Worm (Caenorhabditis elegans): ENCODE measurements around the gene C44C10.5.

The C44C10.5 gene

DNA sequence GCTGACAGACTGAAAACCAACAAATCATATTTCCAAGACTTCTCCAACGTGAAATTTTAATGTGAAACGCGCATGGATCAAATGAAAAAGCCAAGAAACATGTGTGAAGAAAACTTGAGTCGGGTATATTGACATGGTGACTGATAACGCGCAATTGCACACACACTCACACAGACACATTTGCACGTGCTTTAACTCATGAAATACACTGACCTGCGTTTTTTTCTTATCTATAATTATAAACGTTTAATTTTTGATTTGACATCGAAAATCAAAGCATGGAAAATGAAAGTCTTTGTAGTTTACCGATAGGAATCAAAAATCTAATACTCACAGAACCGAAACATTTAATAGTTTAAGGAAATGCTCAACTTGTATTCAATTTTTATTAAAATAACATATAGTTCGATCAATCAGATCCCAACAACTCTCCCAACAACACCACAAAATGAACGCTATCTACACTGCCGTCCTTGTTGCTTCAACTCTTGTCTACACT is 48.3 kb downstream of the C44C10.5 start, which contains the start of gene nspa-9 (continued):
- no peak for TF ChIP-seq nhr-237 (tag; optimal IDR thresholded peaks at IDR 0.05)
- TF ChIP-seq tag-97 (GFP tag; IDR thresholded peaks at IDR 0.05): no peak
- peak; percentile 86 for TF ChIP-seq dve-1 (tag; optimal IDR thresholded peaks at IDR 0.05; ENCODE audit: insufficient read depth)
- TF ChIP-seq pqm-1 (tag; optimal IDR thresholded peaks at IDR 0.05): peak; percentile 62
- no peak for TF ChIP-seq madf-9 (GFP tag; conservative IDR thresholded peaks at IDR 0.05)
- no peak for TF ChIP-seq zfp-3 (GFP tag; conservative IDR thresholded peaks at IDR 0.05)
- TF ChIP-seq unc-62 (GFP tag; optimal IDR thresholded peaks at IDR 0.05 in 1 of 2): peak in 1 of 2 experiments; percentile 81
- TF ChIP-seq unc-62 (tag; optimal IDR thresholded peaks at IDR 0.05): no peak
- TF ChIP-seq mdl-1 (tag; optimal IDR thresholded peaks at IDR 0.05): peak; percentile 15 to 87
- TF ChIP-seq egl-27 (tag; optimal IDR thresholded peaks at IDR 0.05): no peak
- no peak for TF ChIP-seq nhr-111 (GFP tag; optimal IDR thresholded peaks at IDR 0.05)
- TF ChIP-seq aha-1 (tag): no peak
- no peak for TF ChIP-seq dmd-9 (GFP tag; IDR thresholded peaks at IDR 0.05)
- peak; percentile 77 for TF ChIP-seq hlh-30 (tag; optimal IDR thresholded peaks at IDR 0.05; ENCODE audit: insufficient read depth)
- no peak for TF ChIP-seq ceh-20 (GFP tag; IDR thresholded peaks at IDR 0.05)
- no peak for TF ChIP-seq D1046.2 (GFP tag; IDR thresholded peaks at IDR 0.05)
- no peak for TF ChIP-seq nhr-25 (tag; optimal IDR thresholded peaks at IDR 0.05; ENCODE audit: borderline replicate concordance, insufficient read depth)
- TF ChIP-seq daf-12 (tag; optimal IDR thresholded peaks at IDR 0.05): no peak
- no peak for TF ChIP-seq nhr-102 (tag; optimal IDR thresholded peaks at IDR 0.05)
- peak; percentile 82 for TF ChIP-seq nhr-77 (tag; optimal IDR thresholded peaks at IDR 0.05)
- no peak for TF ChIP-seq ceh-28 (tag; optimal IDR thresholded peaks at IDR 0.05)
- TF ChIP-seq ZK337.2 (GFP tag; IDR thresholded peaks at IDR 0.05): no peak
- no peak for TF ChIP-seq pha-4 (GFP tag; IDR thresholded peaks at IDR 0.05)
- no peak for TF ChIP-seq pha-4 (tag; optimal IDR thresholded peaks at IDR 0.05)
- TF ChIP-seq lin-29 (GFP tag; IDR thresholded peaks at IDR 0.05): no peak
- peak; percentile 80 for TF ChIP-seq nhr-28 (tag; optimal IDR thresholded peaks at IDR 0.05)
- TF ChIP-seq attf-4 (tag; optimal IDR thresholded peaks at IDR 0.05): no peak
- TF ChIP-seq mxl-3 (GFP tag; optimal IDR thresholded peaks at IDR 0.05): peak; percentile 39
